Fruit fly (Drosophila melanogaster): Measurements from ENCODE around the gene Nmd3.

dm6 chrX:2218455-2218854 lies 34.0 kb upstream of the Nmd3 start:
- TF ChIP-seq Fer1 (GFP tag; optimal IDR thresholded peaks at IDR 0.05): no peak
- no peak for TF ChIP-seq Gsc (GFP tag; IDR thresholded peaks at IDR 0.05)
- no peak for TF ChIP-seq ssp (GFP tag; IDR thresholded peaks at IDR 0.05)
- no peak for TF ChIP-seq inv (GFP tag; IDR thresholded peaks at IDR 0.05; ENCODE audit: partially characterized antibody)
- no peak for TF ChIP-seq Deaf1 (tag; optimal IDR thresholded peaks at IDR 0.05)
- no peak for TF ChIP-seq disco-r (GFP tag; optimal IDR thresholded peaks at IDR 0.05)
- no peak for TF ChIP-seq eyg (GFP tag; optimal IDR thresholded peaks at IDR 0.05)
- no peak for TF ChIP-seq zf30C (GFP tag; optimal IDR thresholded peaks at IDR 0.05)
- no peak for TF ChIP-seq fd96Cb (tag; optimal IDR thresholded peaks at IDR 0.05)
- TF ChIP-seq dm (GFP tag; optimal IDR thresholded peaks at IDR 0.05): no peak
- no peak for TF ChIP-seq insv (GFP tag; optimal IDR thresholded peaks at IDR 0.05)

Data from whole organism, embryonic.